Worm (Caenorhabditis elegans) whole organism, L3 larva: ENCODE results near the gene srg-20.

Experiments used
- ama-1 ChIP-seq: fragments of 150-350 bp; optimal IDR thresholded peaks from 2 replicates; lab custom pipeline; 2018
- elt-2 ChIP-seq: sonication (generic microtip); optimal IDR thresholded peaks from 2 replicates; lab custom pipeline; 2016; ENCODE audit warnings: missing genetic modification reagents, mild to moderate bottlenecking, missing genetic modification characterization, missing compliant biosample characterization
- eor-1 ChIP-seq, 2 experiments: fragments of 150-350 bp; optimal IDR thresholded peaks; 2 replicates each; lab custom pipeline; 2014 to 2018; ENCODE audit warnings: missing biosample characterization in 2 of 2, missing genetic modification characterization in 2 of 2
- mml-1 ChIP-seq: fragments of 150-350 bp; sonication (generic microtip); optimal IDR thresholded peaks from 3 replicates; lab custom pipeline; 2014; ENCODE audit warnings: missing biosample characterization, missing genetic modification characterization
- nhr-12 ChIP-seq: fragments of 150-350 bp; optimal IDR thresholded peaks from 2 replicates; lab custom pipeline; 2014; ENCODE audit warnings: missing biosample characterization, missing genetic modification characterization
- nhr-28 ChIP-seq: fragments of 150-350 bp; optimal IDR thresholded peaks from 2 replicates; lab custom pipeline; 2014; ENCODE audit warnings: missing biosample characterization, missing genetic modification characterization
- skn-1 ChIP-seq: fragments of 150-350 bp; optimal IDR thresholded peaks from 2 replicates; lab custom pipeline; 2014; ENCODE audit warnings: missing biosample characterization, missing genetic modification characterization
- unc-39 ChIP-seq: sonication (generic microtip); optimal IDR thresholded peaks from 4 replicates; lab custom pipeline; 2017; ENCODE audit warnings: missing biosample characterization, missing genetic modification characterization
- zag-1 ChIP-seq: fragments of 150-350 bp; optimal IDR thresholded peaks from 2 replicates; lab custom pipeline; 2014; ENCODE audit warnings: missing biosample characterization, missing genetic modification characterization
- ztf-11 ChIP-seq: fragments of 150-350 bp; optimal IDR thresholded peaks from 2 replicates; lab custom pipeline; 2014; ENCODE audit warnings: missing biosample characterization, missing genetic modification characterization

- no peak for TF ChIP-seq unc-39 (tag; lab: Kevin White, UChicago)
- no peak for TF ChIP-seq elt-2
- TF ChIP-seq mml-1, result no peak
- TF ChIP-seq skn-1 (tag; lab: Kevin White, UChicago), result no peak
- no peak for TF ChIP-seq nhr-12
- TF ChIP-seq ama-1, result no peak
- no peak for TF ChIP-seq ztf-11 (tag; lab: Kevin White, UChicago)
- TF ChIP-seq zag-1 (tag; lab: Kevin White, UChicago), result no peak
- TF ChIP-seq eor-1 (tag; optimal IDR thresholded peaks at IDR 0.05; lab: Kevin White, UChicago), result no peak
- no peak for TF ChIP-seq nhr-28 (tag; lab: Kevin White, UChicago)
Observed at ce11 chrII:1683742-1684141, 47.2 kb downstream of the srg-20 start, which contains the start of gene fbxb-25.
